Fruit fly (Drosophila melanogaster) whole organism, pupa: ENCODE data around the gene CG6465.

ENCODE experiments used
- CG12605 ChIP-seq: fragments of 200-800 bp; sonication (Bioruptor generic); IDR thresholded peaks from 2 replicates; pipeline ENCODE4 v1.3.6; 2022; ENCODE audit warnings: missing biosample characterization, missing genetic modification characterization
- CG34367 ChIP-seq: fragments of 200-800 bp; sonication (Bioruptor generic); optimal IDR thresholded peaks from 2 replicates; lab custom pipeline; 2018; ENCODE audit warnings: missing biosample characterization, mild to moderate bottlenecking, missing genetic modification characterization
- EcR ChIP-seq: fragments of 200-800 bp; sonication (Bioruptor generic); optimal IDR thresholded peaks from 3 replicates; lab custom pipeline; 2019; ENCODE audit warnings: missing biosample characterization, missing genetic modification characterization, mild to moderate bottlenecking, moderate library complexity, missing genetic modification reagents
- fd96Ca ChIP-seq: fragments of 200-800 bp; sonication (Bioruptor generic); IDR thresholded peaks from 3 replicates; pipeline ENCODE4 v1.3.6; 2022; ENCODE audit warnings: missing biosample characterization, missing genetic modification characterization

dm6 chr3R:10714498-10714897 is 37.4 kb upstream of the CG6465 start, which contains the start of gene CG4073:
- TF ChIP-seq EcR (GFP tag; lab: Kevin White, UChicago), result no peak
- TF ChIP-seq fd96Ca, result no peak
- TF ChIP-seq CG34367 (tag; lab: Kevin White, UChicago), result no peak
- TF ChIP-seq CG12605, result no peak
